Worm (Caenorhabditis elegans): ENCODE measurements around the gene Y61A9LA.4.

DNA sequence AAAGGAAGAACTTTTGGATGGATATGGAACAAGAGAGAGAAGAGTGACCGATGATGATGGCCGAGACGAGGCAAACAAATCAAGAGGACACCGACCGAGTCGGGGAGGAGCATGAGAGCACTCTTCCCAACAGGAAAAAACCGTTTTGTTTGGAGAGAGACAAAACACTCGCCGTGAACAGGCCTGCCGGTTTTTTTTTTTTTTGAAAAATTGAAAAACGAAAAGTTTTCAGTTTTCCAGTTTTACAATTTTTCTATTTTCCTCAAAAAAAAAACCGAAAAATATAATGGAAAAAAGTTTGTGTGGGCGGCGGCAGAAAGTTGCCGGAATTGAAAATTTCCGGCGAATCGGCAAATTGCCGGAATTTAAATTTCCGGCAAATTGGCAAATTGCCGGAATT is 840 bp upstream of the Y61A9LA.4 start, which contains the start of gene Y61A9LA.7:
- TF ChIP-seq lin-39 (tag; optimal IDR thresholded peaks at IDR 0.05) = no peak
- no peak for TF ChIP-seq aly-2 (tag; optimal IDR thresholded peaks at IDR 0.05)
- no peak for TF ChIP-seq pha-4 (tag; optimal IDR thresholded peaks at IDR 0.05)
- no peak for TF ChIP-seq unc-39 (tag; optimal IDR thresholded peaks at IDR 0.05)
- TF ChIP-seq nhr-11 (tag; optimal IDR thresholded peaks at IDR 0.05) = no peak
- no peak for TF ChIP-seq jun-1 (tag; optimal IDR thresholded peaks at IDR 0.05)
- no peak for TF ChIP-seq hmg-11 (tag; optimal IDR thresholded peaks at IDR 0.05)
- TF ChIP-seq ama-1 (optimal IDR thresholded peaks at IDR 0.05) = no peak
- TF ChIP-seq nhr-237 (tag; optimal IDR thresholded peaks at IDR 0.05) = no peak

Measured in whole organism, L3 larva.